Worm (Caenorhabditis elegans) whole organism, late embryonic: ENCODE measurements around the gene ZC373.3.
A peak's percentile ranks its signal among the peaks of the same experiment; 100 is the strongest.

ENCODE experiments used
- K02D7.2 ChIP-seq: sonication (generic microtip); optimal IDR thresholded peaks from 2 replicates; lab custom pipeline; 2017; ENCODE audit warnings: mild to moderate bottlenecking, missing genetic modification characterization, missing compliant biosample characterization
- ceh-18 ChIP-seq: sonication (generic microtip); optimal IDR thresholded peaks from 2 replicates; lab custom pipeline; 2016; ENCODE audit warnings: missing genetic modification characterization, missing compliant biosample characterization
- ceh-19 ChIP-seq: fragments of 200-800 bp; sonication (Bioruptor generic); optimal IDR thresholded peaks from 2 replicates; lab custom pipeline; 2018; ENCODE audit warnings: mild to moderate bottlenecking, missing genetic modification characterization, missing compliant biosample characterization
- ceh-22 ChIP-seq: sonication (generic microtip); optimal IDR thresholded peaks from 2 replicates; lab custom pipeline; 2017; ENCODE audit warnings: missing biosample characterization, missing genetic modification characterization
- ceh-24 ChIP-seq: sonication (generic microtip); optimal IDR thresholded peaks from 2 replicates; lab custom pipeline; 2016; ENCODE audit warnings: mild to moderate bottlenecking, missing genetic modification characterization, missing compliant biosample characterization
- ceh-45 ChIP-seq: fragments of 200-800 bp; sonication (Bioruptor generic); IDR thresholded peaks from 2 replicates; pipeline ENCODE4 v1.3.6; 2022; ENCODE audit warnings: missing genetic modification reagents, missing genetic modification characterization, missing compliant biosample characterization
- ceh-6 ChIP-seq: fragments of 200-800 bp; sonication (Bioruptor generic); optimal IDR thresholded peaks from 2 replicates; lab custom pipeline; 2018; ENCODE audit warnings: mild to moderate bottlenecking, missing genetic modification characterization, missing compliant biosample characterization
- che-1 ChIP-seq: sonication (generic microtip); optimal IDR thresholded peaks from 2 replicates; lab custom pipeline; 2016; ENCODE audit warnings: mild to moderate bottlenecking, missing genetic modification characterization, missing compliant biosample characterization
- elt-2 ChIP-seq: sonication (generic microtip); optimal IDR thresholded peaks from 2 replicates; lab custom pipeline; 2016; ENCODE audit warnings: missing genetic modification reagents, missing genetic modification characterization, missing compliant biosample characterization
- fax-1 ChIP-seq: sonication (generic microtip); optimal IDR thresholded peaks from 2 replicates; lab custom pipeline; 2016; ENCODE audit warnings: missing genotype, missing genetic modification characterization, missing compliant biosample characterization
- fkh-10 ChIP-seq: fragments of 150-350 bp; optimal IDR thresholded peaks from 2 replicates; lab custom pipeline; 2014; ENCODE audit warnings: missing biosample characterization, missing genetic modification reagents, missing genetic modification characterization
- fkh-6 ChIP-seq: sonication (generic microtip); optimal IDR thresholded peaks from 2 replicates; lab custom pipeline; 2016; ENCODE audit warnings: missing genetic modification characterization, missing compliant biosample characterization
- gmeb-2 ChIP-seq: sonication (generic microtip); optimal IDR thresholded peaks from 2 replicates; lab custom pipeline; 2016; ENCODE audit warnings: missing genetic modification characterization, inconsistent platforms, missing compliant biosample characterization
- hlh-15 ChIP-seq: sonication (generic microtip); optimal IDR thresholded peaks from 2 replicates; lab custom pipeline; 2016; ENCODE audit warnings: missing genetic modification characterization, missing compliant biosample characterization
- hlh-30 ChIP-seq: sonication (generic microtip); optimal IDR thresholded peaks from 2 replicates; lab custom pipeline; 2017; ENCODE audit warnings: antibody characterized with exemption, missing genetic modification characterization, missing compliant biosample characterization; ENCODE audit not compliant: insufficient read depth
- hlh-8 ChIP-seq: sonication (generic microtip); optimal IDR thresholded peaks from 2 replicates; lab custom pipeline; 2016; ENCODE audit warnings: missing genotype, missing genetic modification characterization, missing compliant biosample characterization
- lin-11 ChIP-seq: fragments of 200-800 bp; sonication (Bioruptor generic); optimal IDR thresholded peaks from 2 replicates; lab custom pipeline; 2018; ENCODE audit warnings: mild to moderate bottlenecking, missing genetic modification characterization, missing compliant biosample characterization
- mec-3 ChIP-seq: sonication (generic microtip); optimal IDR thresholded peaks from 2 replicates; lab custom pipeline; 2016; ENCODE audit warnings: borderline replicate concordance, missing genetic modification characterization, missing compliant biosample characterization
- nhr-11 ChIP-seq: fragments of 150-350 bp; optimal IDR thresholded peaks from 2 replicates; lab custom pipeline; 2014; ENCODE audit warnings: missing biosample characterization, missing genetic modification characterization
- npax-4 ChIP-seq: sonication (generic microtip); optimal IDR thresholded peaks from 2 replicates; lab custom pipeline; 2016; ENCODE audit warnings: missing genetic modification characterization, missing compliant biosample characterization
- pag-3 ChIP-seq: sonication (generic microtip); optimal IDR thresholded peaks from 2 replicates; lab custom pipeline; 2016; ENCODE audit warnings: missing compliant biosample characterization, missing genetic modification characterization, borderline replicate concordance
- pat-9 ChIP-seq: fragments of 200-800 bp; sonication (Bioruptor generic); optimal IDR thresholded peaks from 2 replicates; lab custom pipeline; 2018; ENCODE audit warnings: mild to moderate bottlenecking, missing genetic modification characterization, moderate library complexity, missing compliant biosample characterization
- pqm-1 ChIP-seq: sonication (generic microtip); optimal IDR thresholded peaks from 2 replicates; lab custom pipeline; 2016; ENCODE audit warnings: missing genetic modification characterization, missing compliant biosample characterization
- sdc-2 ChIP-seq: sonication (generic microtip); optimal IDR thresholded peaks from 2 replicates; lab custom pipeline; 2016; ENCODE audit warnings: missing genotype, missing genetic modification characterization, missing compliant biosample characterization
- sox-2 ChIP-seq: fragments of 200-800 bp; sonication (Bioruptor generic); IDR thresholded peaks from 2 replicates; pipeline ENCODE4 v1.3.6; 2022; ENCODE audit warnings: missing genetic modification reagents, missing genetic modification characterization, missing compliant biosample characterization
- sox-4 ChIP-seq: sonication (generic microtip); optimal IDR thresholded peaks from 2 replicates; lab custom pipeline; 2017; ENCODE audit warnings: mild to moderate bottlenecking, missing genetic modification characterization, inconsistent platforms, missing compliant biosample characterization
- syd-9 ChIP-seq: sonication (generic microtip); optimal IDR thresholded peaks from 2 replicates; lab custom pipeline; 2016; ENCODE audit warnings: mild to moderate bottlenecking, missing genetic modification characterization, moderate library complexity, missing compliant biosample characterization
- tbx-2 ChIP-seq: sonication (generic microtip); optimal IDR thresholded peaks from 2 replicates; lab custom pipeline; 2016; ENCODE audit warnings: missing genetic modification characterization, missing compliant biosample characterization
- tbx-7 ChIP-seq: sonication (generic microtip); optimal IDR thresholded peaks from 2 replicates; lab custom pipeline; 2016; ENCODE audit warnings: missing genotype, missing genetic modification characterization, missing compliant biosample characterization
- ttx-3 ChIP-seq: sonication (generic microtip); optimal IDR thresholded peaks from 2 replicates; lab custom pipeline; 2016; ENCODE audit warnings: missing genetic modification reagents, missing genetic modification characterization, missing compliant biosample characterization
- unc-55 ChIP-seq: sonication (generic microtip); optimal IDR thresholded peaks from 2 replicates; lab custom pipeline; 2017; ENCODE audit warnings: missing biosample characterization, missing genetic modification reagents, missing genetic modification characterization
- unc-86 ChIP-seq: sonication (generic microtip); optimal IDR thresholded peaks from 2 replicates; lab custom pipeline; 2016; ENCODE audit warnings: missing genetic modification characterization, missing compliant biosample characterization
- ztf-16 ChIP-seq: sonication (generic microtip); optimal IDR thresholded peaks from 2 replicates; lab custom pipeline; 2017; ENCODE audit warnings: missing genetic modification characterization, missing compliant biosample characterization

ZC373.3 gene

DNA sequence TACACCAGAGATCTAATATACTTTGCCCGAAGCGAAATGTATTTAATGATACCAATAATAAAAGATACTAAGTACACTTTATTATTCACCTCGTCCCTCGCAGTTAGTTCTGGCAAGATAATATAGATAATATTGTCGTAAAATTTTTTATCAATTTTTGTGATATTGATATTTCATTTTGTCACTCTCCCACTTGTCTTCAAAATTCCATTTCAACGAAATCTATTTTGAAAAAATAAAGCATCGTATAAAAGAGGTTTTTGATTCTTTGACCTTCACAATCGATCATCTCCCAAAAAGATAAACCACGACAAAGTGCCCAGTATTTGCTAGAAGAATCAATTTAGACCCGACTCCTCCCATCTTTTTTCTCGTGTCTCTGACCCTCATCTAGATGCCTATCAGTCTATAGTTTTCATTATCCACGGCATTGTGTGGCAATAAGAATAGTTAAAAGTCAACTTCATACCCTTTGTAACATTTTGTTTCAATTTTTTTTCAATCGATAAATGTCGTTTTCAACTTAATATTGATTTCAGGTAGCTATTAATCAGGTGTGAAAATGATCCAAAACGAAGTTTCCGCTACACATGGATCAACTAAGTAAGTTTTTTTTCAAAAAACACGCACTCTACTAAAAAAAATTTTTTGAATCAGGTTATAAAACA is 6.4 kb upstream of the ZC373.3 start, which contains the start of gene cbs-1:
Gene cbs-1 (plus strand): TSS at position 534 of the 668 bp plus-strand sequence.
- TF ChIP-seq elt-2 (tag; lab: Kevin White, UChicago) (peak; percentile 57), sox-2 (GFP tag; lab: Robert Waterston, UW) (no peak)

DNA sequence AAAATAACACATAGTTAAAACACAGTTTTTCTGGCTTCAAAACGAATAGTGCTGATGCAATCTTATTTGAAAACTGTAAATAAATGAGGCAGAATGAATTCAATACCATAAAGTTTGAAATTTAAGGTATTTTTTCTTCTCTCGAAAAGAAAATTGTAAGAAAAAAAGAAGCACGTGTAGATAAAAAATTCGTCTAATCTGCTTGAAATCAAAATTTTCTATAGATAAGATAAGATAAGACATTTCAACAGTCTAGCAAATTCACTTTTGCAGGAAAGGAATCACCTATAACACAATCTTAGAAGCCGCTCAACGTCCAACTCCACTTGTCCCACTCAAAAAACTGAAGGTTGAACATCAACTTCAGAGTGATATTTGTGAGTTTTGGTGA is 5.9 kb upstream of the ZC373.3 start:
- TF ChIP-seq gmeb-2 (no peak), ceh-45 (no peak), lin-11 (no peak), che-1 (tag; lab: Kevin White, UChicago) (no peak), tbx-7 (tag; lab: Kevin White, UChicago) (no peak), unc-86 (no peak), hlh-30 (no peak), pqm-1 (tag; lab: Kevin White, UChicago) (no peak), syd-9 (tag; lab: Kevin White, UChicago) (no peak), nhr-11 (no peak), unc-55 (no peak), fkh-10 (GFP tag; lab: Kevin White, UChicago) (no peak), fax-1 (no peak), ceh-22 (tag; lab: Kevin White, UChicago) (no peak), ceh-18 (no peak), sdc-2 (tag; lab: Kevin White, UChicago) (no peak), mec-3 (tag; lab: Kevin White, UChicago) (no peak)

DNA sequence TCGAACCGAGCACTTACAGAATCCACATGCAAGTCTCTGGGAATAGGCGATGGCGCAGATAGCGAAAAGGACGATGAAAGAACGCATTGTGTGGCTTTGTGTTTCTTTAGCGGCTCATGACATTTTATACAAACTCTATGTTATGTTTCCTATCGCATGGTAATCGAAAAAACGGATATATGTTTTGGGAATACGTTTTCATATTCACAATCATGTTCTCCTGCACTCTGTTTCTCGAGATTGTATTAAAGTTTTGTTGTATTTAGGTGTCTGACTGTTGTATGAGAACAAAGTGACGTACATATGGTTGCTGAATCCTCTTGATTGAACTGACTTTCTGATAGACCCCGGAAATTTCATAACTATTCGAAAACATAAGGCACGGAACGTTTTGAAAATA is 2.0 kb upstream of the ZC373.3 start, which contains the start of gene ZC373.2:
Gene ZC373.2 (minus strand): TSS at position 101 of the 400 bp plus-strand sequence.
- no peak for TF ChIP-seq pat-9 (tag; lab: Kevin White, UChicago)
- no peak for TF ChIP-seq fkh-6 (tag; lab: Kevin White, UChicago)
- no peak for TF ChIP-seq hlh-15
- no peak for TF ChIP-seq ztf-16 (tag; lab: Kevin White, UChicago)

ce11 chrX:10068468-10068867 is 8.1 kb downstream of the ZC373.3 start:
- TF ChIP-seq ceh-45 (no peak), ceh-18 (peak; percentile 51)
- TF ChIP-seq, all 69 proteins: peak for 1

DNA sequence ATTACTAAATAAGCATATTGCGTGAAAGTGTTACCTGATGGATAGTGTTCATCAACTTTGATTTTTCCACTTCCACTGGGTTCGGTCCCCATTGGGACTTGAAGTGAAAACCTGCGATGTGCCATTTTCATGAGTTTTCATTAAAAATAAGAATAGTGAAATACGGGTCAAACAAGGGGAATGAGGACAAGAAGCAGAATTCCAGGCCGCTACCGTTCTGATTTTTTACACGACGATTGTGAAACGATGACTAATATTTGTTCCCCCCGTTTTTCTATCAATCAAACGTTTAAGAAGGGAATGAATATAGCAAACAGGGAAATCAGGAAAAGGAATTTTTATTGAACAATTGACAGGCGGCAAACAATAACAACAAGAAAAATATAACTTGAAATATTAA is 9.4 kb downstream of the ZC373.3 start, which contains the start of gene mlck-1:
Gene mlck-1 (minus strand): TSS at position 101 of the 400 bp plus-strand sequence.
- TF ChIP-seq ceh-19 (GFP tag; lab: Kevin White, UChicago) (no peak), K02D7.2 (tag; lab: Kevin White, UChicago) (no peak), tbx-7 (tag; lab: Kevin White, UChicago) (no peak), ttx-3 (no peak), nhr-11 (no peak), pag-3 (tag; lab: Kevin White, UChicago) (no peak), unc-55 (no peak), sox-4 (tag; lab: Kevin White, UChicago) (no peak), npax-4 (tag; lab: Kevin White, UChicago) (no peak), hlh-8 (tag; lab: Kevin White, UChicago) (no peak), syd-9 (tag; lab: Kevin White, UChicago) (no peak), che-1 (tag; lab: Kevin White, UChicago) (no peak), ceh-24 (no peak), sdc-2 (tag; lab: Kevin White, UChicago) (no peak), tbx-2 (tag; lab: Kevin White, UChicago) (no peak), ceh-6 (GFP tag; lab: Kevin White, UChicago) (no peak)
